Fruit fly (Drosophila melanogaster): Measurements from ENCODE around the gene Marf.

The Marf gene

dm6 chrX:6330369-6330949 lies 35.3 kb upstream of the Marf start, which contains the start of gene CG42240 (continued):
- TF ChIP-seq Elba2 (GFP tag; optimal IDR thresholded peaks at IDR 0.05) (no peak), pho (GFP tag; optimal IDR thresholded peaks at IDR 0.05) (peak; percentile 81), dm (GFP tag; optimal IDR thresholded peaks at IDR 0.05) (peak; percentile 50), CG14860 (GFP tag; IDR thresholded peaks at IDR 0.05; ENCODE audit: partially characterized antibody) (no peak), zen2 (GFP tag; IDR thresholded peaks at IDR 0.05; ENCODE audit: partially characterized antibody) (no peak), NK7.1 (GFP tag; optimal IDR thresholded peaks at IDR 0.05) (peak; percentile 73), pb (GFP tag; optimal IDR thresholded peaks at IDR 0.05) (peak; percentile 59), sens-2 (GFP tag; IDR thresholded peaks at IDR 0.05) (no peak), CG31441 (GFP tag; IDR thresholded peaks at IDR 0.05) (peak; percentile 96), CG2875 (GFP tag; optimal IDR thresholded peaks at IDR 0.05) (peak; percentile 92), kah (GFP tag; optimal IDR thresholded peaks at IDR 0.05) (peak; percentile 81), CG7786 (GFP tag; optimal IDR thresholded peaks at IDR 0.05) (peak; percentile 67), Fer3 (tag; optimal IDR thresholded peaks at IDR 0.05) (peak; percentile 79), CG17612 (GFP tag; IDR thresholded peaks at IDR 0.05) (no peak), mld (GFP tag; IDR thresholded peaks at IDR 0.05; ENCODE audit: partially characterized antibody) (no peak), Hand (GFP tag; optimal IDR thresholded peaks at IDR 0.05) (peak; percentile 88), CG3065 (GFP tag; optimal IDR thresholded peaks at IDR 0.05) (peak; percentile 73), bigmax (GFP tag; optimal IDR thresholded peaks at IDR 0.05) (no peak), CG7556 (GFP tag; optimal IDR thresholded peaks at IDR 0.05) (peak; percentile 97), CG11247 (GFP tag; IDR thresholded peaks at IDR 0.05) (peak; percentile 45; the same call in 1 of the 2 replicates), disco-r (GFP tag; optimal IDR thresholded peaks at IDR 0.05) (peak; percentile 61), schlank (tag; optimal IDR thresholded peaks at IDR 0.05) (peak; percentile 14), amos (GFP tag; IDR thresholded peaks at IDR 0.05; ENCODE audit: partially characterized antibody) (no peak), ems (GFP tag; optimal IDR thresholded peaks at IDR 0.05) (peak; percentile 88), chn (GFP tag; optimal IDR thresholded peaks at IDR 0.05) (peak; percentile 88), Xbp1 (GFP tag; optimal IDR thresholded peaks at IDR 0.05) (peak; percentile 91), Xrp1 (GFP tag; IDR thresholded peaks at IDR 0.05) (peak; percentile 83), CG9932 (GFP tag; IDR thresholded peaks at IDR 0.05) (peak; percentile 54; the same call in 1 of the 2 replicates), CG9817 (tag; optimal IDR thresholded peaks at IDR 0.05) (peak; percentile 82), ranshi (GFP tag; IDR thresholded peaks at IDR 0.05) (peak; percentile 47; the same call in 1 of the 2 replicates), usp (GFP tag; optimal IDR thresholded peaks at IDR 0.05) (no peak), eve (GFP tag; optimal IDR thresholded peaks at IDR 0.05) (peak in 1 of 2 experiments; percentile 99), CG31224 (GFP tag; IDR thresholded peaks at IDR 0.05) (peak; percentile 40; the same call in 1 of the 2 replicates), CG15269 (tag; optimal IDR thresholded peaks at IDR 0.05) (peak; percentile 92), CG3407 (GFP tag; optimal IDR thresholded peaks at IDR 0.05) (peak; percentile 87), BtbVII (GFP tag; optimal IDR thresholded peaks at IDR 0.05) (peak; percentile 91), sc (optimal IDR thresholded peaks at IDR 0.05) (no peak), sc (GFP tag; optimal IDR thresholded peaks at IDR 0.05) (peak; percentile 92), CG7745 (tag; optimal IDR thresholded peaks at IDR 0.05) (no peak), Dad (GFP tag; optimal IDR thresholded peaks at IDR 0.05) (peak; percentile 65), gcm (GFP tag; optimal IDR thresholded peaks at IDR 0.05) (peak; percentile 91), CG1602 (GFP tag; optimal IDR thresholded peaks at IDR 0.05) (peak; percentile 89), az2 (GFP tag; optimal IDR thresholded peaks at IDR 0.05) (peak; percentile 92), CG12391 (tag; optimal IDR thresholded peaks at IDR 0.05) (peak; percentile 93), Scr (GFP tag; IDR thresholded peaks at IDR 0.05; ENCODE audit: partially characterized antibody) (no peak), kni (GFP tag; optimal IDR thresholded peaks at IDR 0.05) (peak; percentile 77), Hr51 (GFP tag; optimal IDR thresholded peaks at IDR 0.05) (peak; percentile 63 to 95), ATbp (GFP tag; optimal IDR thresholded peaks at IDR 0.05) (peak; percentile 87), twi (tag; optimal IDR thresholded peaks at IDR 0.05) (peak; percentile 83), HLH3B (GFP tag; IDR thresholded peaks at IDR 0.05) (peak; percentile 83)

Measured in whole organism, embryonic.